Worm (Caenorhabditis elegans) whole organism, young adult: ENCODE data around the gene phdh-1.
A peak's percentile ranks its signal among the peaks of the same experiment; 100 is the strongest.

ENCODE experiments used
- B0019.2 ChIP-seq: fragments of 200-800 bp; sonication (Bioruptor generic); conservative IDR thresholded peaks from 2 replicates; pipeline ENCODE4 v1.3.6; 2022; ENCODE audit warnings: missing genetic modification reagents, missing genetic modification characterization, missing compliant biosample characterization
- B0336.3 ChIP-seq: fragments of 200-800 bp; sonication (Bioruptor generic); IDR thresholded peaks from 2 replicates; pipeline ENCODE4 v1.3.6; 2022; ENCODE audit warnings: missing genetic modification characterization, missing compliant biosample characterization
- C06A6.2 ChIP-seq: fragments of 200-800 bp; sonication (Bioruptor generic); conservative IDR thresholded peaks from 2 replicates; pipeline ENCODE4 v1.3.6; 2022; ENCODE audit warnings: missing genetic modification characterization, missing compliant biosample characterization
- C17E4.6 ChIP-seq: fragments of 200-800 bp; sonication (Bioruptor generic); IDR thresholded peaks from 2 replicates; pipeline ENCODE4 v1.3.6; 2022; ENCODE audit warnings: missing genetic modification reagents, missing genetic modification characterization, missing compliant biosample characterization
- F49E8.2 ChIP-seq: sonication (generic microtip); optimal IDR thresholded peaks from 3 replicates; lab custom pipeline; 2017; ENCODE audit warnings: missing genetic modification characterization, mild to moderate bottlenecking, missing compliant biosample characterization, antibody characterized with exemption, moderate library complexity; ENCODE audit not compliant: insufficient read depth
- F57A8.1 ChIP-seq: fragments of 200-800 bp; sonication (Bioruptor generic); optimal IDR thresholded peaks from 2 replicates; lab custom pipeline; 2018; ENCODE audit warnings: mild to moderate bottlenecking, missing genetic modification characterization, moderate library complexity, missing compliant biosample characterization
- F57C9.4 ChIP-seq: sonication (generic microtip); optimal IDR thresholded peaks from 2 replicates; lab custom pipeline; 2017; ENCODE audit warnings: mild to moderate bottlenecking, missing genetic modification characterization, missing compliant biosample characterization
- T26A5.8 ChIP-seq: sonication (generic microtip); optimal IDR thresholded peaks from 2 replicates; lab custom pipeline; 2016; ENCODE audit warnings: missing genetic modification characterization, missing compliant biosample characterization
- Y53F4B.3 ChIP-seq: fragments of 200-800 bp; sonication (Bioruptor generic); IDR thresholded peaks from 2 replicates; pipeline ENCODE4 v1.3.6; 2022; ENCODE audit warnings: missing genetic modification reagents, missing genetic modification characterization, missing compliant biosample characterization
- ama-1 ChIP-seq, 3 experiments: fragments of 150-350 bp in 1 of 3; sonication (generic microtip) in 2 of 3; optimal IDR thresholded peaks; 2 replicates each; lab custom pipeline; 2014 to 2018; ENCODE audit warnings: missing biosample characterization in 2 of 3, missing genetic modification characterization in 2 of 3, missing genetic modification reagents in 2 of 3
- atf-7 ChIP-seq: sonication (generic microtip); optimal IDR thresholded peaks from 2 replicates; lab custom pipeline; 2017; ENCODE audit warnings: mild to moderate bottlenecking, missing genetic modification characterization, missing compliant biosample characterization
- attf-5 ChIP-seq: fragments of 200-800 bp; sonication (Bioruptor generic); optimal IDR thresholded peaks from 2 replicates; lab custom pipeline; 2018; ENCODE audit warnings: mild to moderate bottlenecking, missing genetic modification characterization, missing compliant biosample characterization
- bed-2 ChIP-seq: fragments of 200-800 bp; sonication (Bioruptor generic); IDR thresholded peaks from 2 replicates; pipeline ENCODE4 v1.3.6; 2022; ENCODE audit warnings: missing genetic modification reagents, missing genetic modification characterization, missing compliant biosample characterization
- cebp-1 ChIP-seq, 2 experiments: fragments of 200-800 bp in 1 of 2; sonication (Bioruptor generic) in 1 of 2; sonication (generic microtip) in 1 of 2; IDR thresholded peaks in 1 of 2; optimal IDR thresholded peaks in 1 of 2; 2 replicates each; pipeline versions ENCODE4 v1.3.6 to Lab custom; 2017 to 2022; ENCODE audit warnings: missing compliant biosample characterization in 2 of 2, missing genetic modification characterization in 2 of 2, mild to moderate bottlenecking in 1 of 2, missing genetic modification reagents in 1 of 2, moderate library complexity in 1 of 2
- ceh-40 ChIP-seq: fragments of 200-800 bp; sonication (Bioruptor generic); IDR thresholded peaks from 2 replicates; pipeline ENCODE4 v1.3.6; 2022; ENCODE audit warnings: missing genetic modification characterization, missing compliant biosample characterization
- chd-7 ChIP-seq: sonication (generic microtip); optimal IDR thresholded peaks from 2 replicates; lab custom pipeline; 2016; ENCODE audit warnings: mild to moderate bottlenecking, missing genetic modification characterization, moderate library complexity, missing compliant biosample characterization
- dox-1 ChIP-seq: fragments of 200-800 bp; sonication (Bioruptor generic); IDR thresholded peaks from 2 replicates; pipeline ENCODE4 v1.3.6; 2022; ENCODE audit warnings: missing genetic modification reagents, missing genetic modification characterization, missing compliant biosample characterization
- dpl-1 ChIP-seq: fragments of 150-350 bp; optimal IDR thresholded peaks from 2 replicates; lab custom pipeline; 2014; ENCODE audit warnings: missing biosample characterization, missing genetic modification reagents, missing genetic modification characterization
- egrh-3 ChIP-seq: fragments of 200-800 bp; sonication (Bioruptor generic); IDR thresholded peaks from 2 replicates; pipeline ENCODE4 v1.3.6; 2022; ENCODE audit warnings: missing genetic modification reagents, missing genetic modification characterization, missing compliant biosample characterization
- ekl-4 ChIP-seq: fragments of 200-800 bp; sonication (Bioruptor generic); IDR thresholded peaks from 2 replicates; pipeline ENCODE4 v1.3.6; 2022; ENCODE audit warnings: missing genetic modification reagents, missing genetic modification characterization, missing compliant biosample characterization
- gei-17 ChIP-seq: fragments of 200-800 bp; sonication (Bioruptor generic); optimal IDR thresholded peaks from 2 replicates; lab custom pipeline; 2018; ENCODE audit warnings: mild to moderate bottlenecking, missing genetic modification characterization, missing compliant biosample characterization
- him-1 ChIP-seq: sonication (generic microtip); optimal IDR thresholded peaks from 2 replicates; lab custom pipeline; 2016; ENCODE audit warnings: missing genotype, missing genetic modification reagents, missing genetic modification characterization, missing compliant biosample characterization
- hlh-12 ChIP-seq: sonication (generic microtip); optimal IDR thresholded peaks from 2 replicates; lab custom pipeline; 2016; ENCODE audit warnings: missing genetic modification characterization, missing compliant biosample characterization
- hlh-26 ChIP-seq: fragments of 200-800 bp; sonication (Bioruptor generic); conservative IDR thresholded peaks from 2 replicates; pipeline ENCODE4 v1.3.6; 2022; ENCODE audit warnings: missing genetic modification reagents, missing genetic modification characterization, missing compliant biosample characterization
- hmg-1.2 ChIP-seq: fragments of 200-800 bp; sonication (Bioruptor generic); IDR thresholded peaks from 2 replicates; pipeline ENCODE4 v1.3.6; 2022; ENCODE audit warnings: missing genetic modification reagents, missing genetic modification characterization, missing compliant biosample characterization
- hrde-1 ChIP-seq: sonication (generic microtip); optimal IDR thresholded peaks from 2 replicates; lab custom pipeline; 2016; ENCODE audit warnings: missing genetic modification characterization, mild to moderate bottlenecking, missing compliant biosample characterization, moderate library complexity, missing genotype, missing genetic modification reagents, borderline replicate concordance
- lag-1 ChIP-seq: fragments of 200-800 bp; sonication (Bioruptor generic); IDR thresholded peaks from 2 replicates; pipeline ENCODE4 v1.3.6; 2022; ENCODE audit warnings: missing genetic modification reagents, missing genetic modification characterization, missing compliant biosample characterization
- lin-26 ChIP-seq: fragments of 200-800 bp; sonication (Bioruptor generic); IDR thresholded peaks from 2 replicates; pipeline ENCODE4 v1.3.6; 2022; ENCODE audit warnings: missing genetic modification reagents, missing genetic modification characterization, missing compliant biosample characterization
- lin-40 ChIP-seq: sonication (generic microtip); optimal IDR thresholded peaks from 2 replicates; lab custom pipeline; 2016; ENCODE audit warnings: missing genetic modification characterization, mild to moderate bottlenecking, missing compliant biosample characterization, missing genotype, missing genetic modification reagents
- lin-54 ChIP-seq: fragments of 200-800 bp; sonication (Bioruptor generic); optimal IDR thresholded peaks from 2 replicates; lab custom pipeline; 2018; ENCODE audit warnings: mild to moderate bottlenecking, missing genetic modification characterization, missing compliant biosample characterization
- madf-8 ChIP-seq: fragments of 200-800 bp; sonication (Bioruptor generic); conservative IDR thresholded peaks from 2 replicates; pipeline ENCODE4 v1.3.6; 2022; ENCODE audit warnings: missing genetic modification reagents, missing genetic modification characterization, missing compliant biosample characterization
- mcd-1 ChIP-seq: fragments of 200-800 bp; sonication (Bioruptor generic); IDR thresholded peaks from 2 replicates; pipeline ENCODE4 v1.3.6; 2022; ENCODE audit warnings: missing genetic modification reagents, missing genetic modification characterization, missing compliant biosample characterization
- mel-28 ChIP-seq: sonication (generic microtip); optimal IDR thresholded peaks from 2 replicates; lab custom pipeline; 2016; ENCODE audit warnings: borderline replicate concordance, mild to moderate bottlenecking, missing genetic modification characterization, missing compliant biosample characterization
- nfyb-1 ChIP-seq: fragments of 200-800 bp; sonication (Bioruptor generic); IDR thresholded peaks from 2 replicates; pipeline ENCODE4 v1.3.6; 2022; ENCODE audit warnings: missing genetic modification reagents, missing genetic modification characterization, missing compliant biosample characterization
- nhr-120 ChIP-seq: fragments of 200-800 bp; sonication (Bioruptor generic); IDR thresholded peaks from 2 replicates; pipeline ENCODE4 v1.3.6; 2022; ENCODE audit warnings: missing genetic modification characterization, missing compliant biosample characterization
- nhr-27 ChIP-seq: fragments of 200-800 bp; sonication (Bioruptor generic); optimal IDR thresholded peaks from 2 replicates; lab custom pipeline; 2018; ENCODE audit warnings: mild to moderate bottlenecking, missing genetic modification characterization, moderate library complexity, missing compliant biosample characterization
- nhr-80 ChIP-seq: sonication (generic microtip); optimal IDR thresholded peaks from 2 replicates; lab custom pipeline; 2016; ENCODE audit warnings: missing genetic modification characterization, missing compliant biosample characterization
- nhr-90 ChIP-seq: sonication (generic microtip); optimal IDR thresholded peaks from 2 replicates; lab custom pipeline; 2016; ENCODE audit warnings: missing genotype, mild to moderate bottlenecking, missing genetic modification characterization, missing compliant biosample characterization
- pha-4 ChIP-seq: fragments of 150-350 bp; sonication (generic microtip); optimal IDR thresholded peaks from 2 replicates; lab custom pipeline; 2014; ENCODE audit warnings: missing biosample characterization, missing genetic modification reagents, missing genetic modification characterization
- snpc-3.4 ChIP-seq: sonication (generic microtip); optimal IDR thresholded peaks from 2 replicates; lab custom pipeline; 2017; ENCODE audit warnings: missing genetic modification characterization, mild to moderate bottlenecking, missing compliant biosample characterization, antibody characterized with exemption, moderate library complexity, missing genotype, missing genetic modification reagents
- snpc-4 ChIP-seq, 5 experiments: fragments of 150-350 bp in 1 of 5; sonication (generic microtip) in 4 of 5; optimal IDR thresholded peaks; 2 replicates each; lab custom pipeline; 2014 to 2018; ENCODE audit warnings: missing genetic modification characterization in 5 of 5, missing biosample characterization in 3 of 5, antibody characterized with exemption in 2 of 5, mild to moderate bottlenecking in 2 of 5, missing compliant biosample characterization in 2 of 5, missing genotype in 2 of 5, moderate library complexity in 2 of 5, missing genetic modification reagents in 1 of 5
- tbp1 ChIP-seq: fragments of 200-800 bp; sonication (Bioruptor generic); optimal IDR thresholded peaks from 2 replicates; lab custom pipeline; 2018; ENCODE audit warnings: mild to moderate bottlenecking, missing genetic modification characterization, missing compliant biosample characterization
- tbx-9 ChIP-seq: sonication (generic microtip); optimal IDR thresholded peaks from 2 replicates; lab custom pipeline; 2016; ENCODE audit warnings: borderline replicate concordance, missing genetic modification characterization, inconsistent platforms, missing compliant biosample characterization
- zfh-2 ChIP-seq: fragments of 200-800 bp; sonication (Bioruptor generic); conservative IDR thresholded peaks from 2 replicates; pipeline ENCODE4 v1.3.6; 2022; ENCODE audit warnings: missing genetic modification reagents, missing genetic modification characterization, missing compliant biosample characterization

The phdh-1 gene

ce11 chrII:13672057-13672456, 33.8 kb upstream of the phdh-1 start:
- TF ChIP-seq cebp-1 (GFP tag; IDR thresholded peaks at IDR 0.05; lab: Robert Waterston, UW), result no peak
- no peak for TF ChIP-seq cebp-1 (tag; optimal IDR thresholded peaks at IDR 0.05; lab: Kevin White, UChicago)
- 0 out of 2 replicates have a peak, but pooled peaks have one; percentile 33 for TF ChIP-seq nfyb-1 (GFP tag; lab: Robert Waterston, UW)
- TF ChIP-seq nhr-80 (tag; lab: Kevin White, UChicago), result peak; percentile 20
- TF ChIP-seq snpc-4 (GFP tag; optimal IDR thresholded peaks at IDR 0.05; lab: Kevin White, UChicago), result no peak
- no peak for TF ChIP-seq snpc-4 (tag; optimal IDR thresholded peaks at IDR 0.05; lab: Kevin White, UChicago)

DNA sequence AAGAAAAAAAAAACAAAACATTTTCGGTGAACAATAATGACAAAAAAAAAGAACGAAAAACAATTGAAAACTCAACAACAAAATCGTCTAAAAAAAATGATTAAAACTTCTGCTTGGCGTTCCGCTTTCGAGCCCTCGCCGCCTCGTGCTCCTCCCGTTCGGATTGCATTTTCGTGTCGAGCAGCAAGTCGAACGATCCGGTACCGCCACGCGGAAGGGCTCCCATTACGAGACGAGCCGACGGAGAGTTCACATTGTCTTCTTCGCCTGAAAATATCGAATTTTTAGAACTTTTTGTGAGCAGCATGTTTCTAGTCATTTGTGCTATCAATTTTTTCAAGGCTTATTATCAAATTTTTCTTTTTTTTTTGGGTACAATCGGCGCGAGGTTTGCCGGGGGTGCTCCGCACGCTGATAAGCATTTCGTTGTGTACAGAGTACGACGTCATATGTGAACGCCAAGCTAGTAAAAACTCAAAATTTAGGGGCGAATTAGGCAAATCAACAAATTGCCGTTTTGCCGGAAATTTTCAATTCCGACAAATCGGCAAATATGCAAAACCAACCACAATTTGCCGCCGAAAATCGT, 32.5 kb upstream of the phdh-1 start:
- TF ChIP-seq mel-28 (tag; lab: Kevin White, UChicago), result no peak
- TF ChIP-seq nhr-90, result no peak
- TF ChIP-seq attf-5, result no peak
- no peak for TF ChIP-seq B0019.2 (GFP tag; lab: Robert Waterston, UW)
- TF ChIP-seq nhr-120 (GFP tag; lab: Robert Waterston, UW), result no peak
- TF ChIP-seq snpc-3.4 (tag; lab: Kevin White, UChicago), result no peak
- TF ChIP-seq ceh-40, result no peak
- TF ChIP-seq hmg-1.2 (GFP tag; lab: Robert Waterston, UW), result no peak
- no peak for TF ChIP-seq tbx-9
- peak; percentile 21 for TF ChIP-seq atf-7 (tag; lab: Kevin White, UChicago)
- no peak for TF ChIP-seq pha-4 (tag; lab: Kevin White, UChicago)
- no peak for TF ChIP-seq lin-40 (tag; lab: Kevin White, UChicago)
- no peak for TF ChIP-seq chd-7 (tag; lab: Kevin White, UChicago)
- no peak for TF ChIP-seq lin-54 (GFP tag; lab: Kevin White, UChicago)
- TF ChIP-seq nhr-27 (tag; lab: Kevin White, UChicago), result no peak
- no peak for TF ChIP-seq gei-17
- TF ChIP-seq T26A5.8, result no peak
- no peak for TF ChIP-seq hlh-12 (tag; lab: Kevin White, UChicago)
- TF ChIP-seq him-1 (tag; lab: Kevin White, UChicago), result no peak
- no peak for TF ChIP-seq C06A6.2
- TF ChIP-seq B0336.3 (GFP tag; lab: Robert Waterston, UW), result no peak
- TF ChIP-seq F57A8.1, result no peak
- TF ChIP-seq madf-8, result no peak
- TF ChIP-seq bed-2, result no peak
- peak; percentile 86 for TF ChIP-seq nhr-80 (tag; lab: Kevin White, UChicago)
- no peak for TF ChIP-seq hrde-1
- no peak for TF ChIP-seq egrh-3 (GFP tag; lab: Robert Waterston, UW)
- TF ChIP-seq zfh-2 (GFP tag; lab: Robert Waterston, UW), result peak; percentile 64
- no peak for TF ChIP-seq F57C9.4
- TF ChIP-seq ekl-4 (GFP tag; lab: Robert Waterston, UW), result no peak
- TF ChIP-seq dox-1 (GFP tag; lab: Robert Waterston, UW), result 0 out of 2 replicates have a peak, but pooled peaks have one; percentile 26
- TF ChIP-seq C17E4.6 (GFP tag; lab: Robert Waterston, UW), result no peak

DNA sequence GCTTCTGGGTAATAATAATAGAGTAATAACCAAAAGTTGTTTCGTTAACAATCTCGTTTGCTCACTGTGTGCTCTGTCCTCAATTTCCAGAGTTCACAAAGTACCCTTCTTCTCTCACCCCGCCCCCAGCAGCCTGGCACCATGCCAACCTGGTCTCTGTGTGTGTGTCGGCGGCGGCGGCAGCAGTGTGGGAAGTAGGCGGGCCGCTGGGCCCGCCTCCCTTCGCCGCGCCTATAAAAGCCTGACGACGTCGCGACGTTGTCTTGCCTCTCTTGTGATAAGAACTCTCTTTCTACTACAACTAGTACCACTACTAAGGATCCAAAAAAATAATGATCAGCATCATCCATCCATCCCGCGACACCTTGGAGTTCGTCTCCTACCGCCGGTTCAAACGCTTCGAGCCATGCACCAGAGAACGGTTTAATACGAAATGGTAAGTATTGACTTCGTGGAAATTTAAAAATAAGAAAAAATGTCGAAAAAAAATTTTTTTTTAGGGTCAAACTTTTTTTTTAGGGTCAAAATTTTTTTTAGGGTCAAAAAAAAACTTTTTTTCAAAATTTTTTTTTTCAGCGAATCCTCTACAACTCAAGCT, 30.7 kb upstream of the phdh-1 start, which contains the start of gene C31C9.7:
Gene C31C9.7 (plus strand): TSS at position 261 of the 598 bp plus-strand sequence.
- TF ChIP-seq hlh-26 (GFP tag; lab: Robert Waterston, UW) (no peak), lin-26 (GFP tag; lab: Robert Waterston, UW) (0 out of 2 replicates have a peak, but pooled peaks have one; percentile 46), B0019.2 (GFP tag; lab: Robert Waterston, UW) (0 out of 2 replicates have a peak, but pooled peaks have one; percentile 25), dpl-1 (no peak), zfh-2 (GFP tag; lab: Robert Waterston, UW) (peak; percentile 86), B0336.3 (GFP tag; lab: Robert Waterston, UW) (peak; percentile 36; the same call in 1 of the 2 replicates), ama-1 (optimal IDR thresholded peaks at IDR 0.05; lab: Kevin White, UChicago) (peak; percentile 76), ama-1 (GFP tag; optimal IDR thresholded peaks at IDR 0.05; lab: Kevin White, UChicago) (no peak), ekl-4 (GFP tag; lab: Robert Waterston, UW) (no peak), F49E8.2 (tag; lab: Kevin White, UChicago) (no peak), lag-1 (GFP tag; lab: Robert Waterston, UW) (no peak), tbp1 (GFP tag; lab: Kevin White, UChicago) (peak; percentile 5), mcd-1 (peak; percentile 12; the same call in 1 of the 2 replicates), egrh-3 (GFP tag; lab: Robert Waterston, UW) (peak; percentile 83; the same call in 1 of the 2 replicates), Y53F4B.3 (GFP tag; lab: Robert Waterston, UW) (no peak)
